Worm (Caenorhabditis elegans) whole organism, young adult: ENCODE data around the gene clec-214.

ENCODE experiments used
- B0019.2 ChIP-seq: fragments of 200-800 bp; sonication (Bioruptor generic); conservative IDR thresholded peaks from 2 replicates; pipeline ENCODE4 v1.3.6; 2022; ENCODE audit warnings: missing genetic modification reagents, missing genetic modification characterization, missing compliant biosample characterization
- F23B12.7 ChIP-seq: sonication (generic microtip); optimal IDR thresholded peaks from 2 replicates; lab custom pipeline; 2017; ENCODE audit warnings: missing genetic modification characterization, mild to moderate bottlenecking, missing compliant biosample characterization, antibody characterized with exemption, moderate library complexity; ENCODE audit not compliant: insufficient read depth
- F49E8.2 ChIP-seq: sonication (generic microtip); optimal IDR thresholded peaks from 3 replicates; lab custom pipeline; 2017; ENCODE audit warnings: missing genetic modification characterization, mild to moderate bottlenecking, missing compliant biosample characterization, antibody characterized with exemption, moderate library complexity; ENCODE audit not compliant: insufficient read depth
- F55B11.4 ChIP-seq: sonication (generic microtip); optimal IDR thresholded peaks from 2 replicates; lab custom pipeline; 2016; ENCODE audit warnings: missing compliant biosample characterization, missing genetic modification characterization, borderline replicate concordance; ENCODE audit not compliant: insufficient read depth
- F57C9.4 ChIP-seq: sonication (generic microtip); optimal IDR thresholded peaks from 2 replicates; lab custom pipeline; 2017; ENCODE audit warnings: mild to moderate bottlenecking, missing genetic modification characterization, missing compliant biosample characterization
- K12H6.12 ChIP-seq: fragments of 200-800 bp; sonication (Bioruptor generic); optimal IDR thresholded peaks from 2 replicates; lab custom pipeline; 2018; ENCODE audit warnings: mild to moderate bottlenecking, missing genetic modification characterization, missing compliant biosample characterization
- Y95B8A.8 ChIP-seq: fragments of 200-800 bp; sonication (Bioruptor generic); IDR thresholded peaks from 2 replicates; pipeline ENCODE4 v1.3.6; 2022; ENCODE audit warnings: missing genetic modification reagents, missing genetic modification characterization, missing compliant biosample characterization
- akir-1 ChIP-seq: fragments of 200-800 bp; sonication (Bioruptor generic); optimal IDR thresholded peaks from 2 replicates; lab custom pipeline; 2018; ENCODE audit warnings: mild to moderate bottlenecking, missing genetic modification characterization, moderate library complexity, missing compliant biosample characterization
- aptf-2 ChIP-seq: fragments of 200-800 bp; sonication (Bioruptor generic); conservative IDR thresholded peaks from 2 replicates; pipeline ENCODE4 v1.3.6; 2022; ENCODE audit warnings: missing genetic modification reagents, missing genetic modification characterization, missing compliant biosample characterization
- aptf-3 ChIP-seq: fragments of 200-800 bp; sonication (Bioruptor generic); IDR thresholded peaks from 2 replicates; pipeline ENCODE4 v1.3.6; 2022; ENCODE audit warnings: missing genetic modification characterization, missing compliant biosample characterization
- atf-7 ChIP-seq: sonication (generic microtip); optimal IDR thresholded peaks from 2 replicates; lab custom pipeline; 2017; ENCODE audit warnings: mild to moderate bottlenecking, missing genetic modification characterization, missing compliant biosample characterization
- attf-6 ChIP-seq: fragments of 200-800 bp; sonication (Bioruptor generic); IDR thresholded peaks from 2 replicates; pipeline ENCODE4 v1.3.6; 2022; ENCODE audit warnings: missing genetic modification reagents, missing genetic modification characterization, missing compliant biosample characterization
- cebp-1 ChIP-seq, 2 experiments: fragments of 200-800 bp in 1 of 2; sonication (Bioruptor generic) in 1 of 2; sonication (generic microtip) in 1 of 2; IDR thresholded peaks in 1 of 2; optimal IDR thresholded peaks in 1 of 2; 2 replicates each; pipeline versions ENCODE4 v1.3.6 to Lab custom; 2017 to 2022; ENCODE audit warnings: missing compliant biosample characterization in 2 of 2, missing genetic modification characterization in 2 of 2, mild to moderate bottlenecking in 1 of 2, missing genetic modification reagents in 1 of 2, moderate library complexity in 1 of 2
- ceh-27 ChIP-seq: fragments of 200-800 bp; sonication (Bioruptor generic); optimal IDR thresholded peaks from 2 replicates; lab custom pipeline; 2018; ENCODE audit warnings: mild to moderate bottlenecking, missing genetic modification characterization, moderate library complexity, missing compliant biosample characterization
- ceh-40 ChIP-seq: fragments of 200-800 bp; sonication (Bioruptor generic); IDR thresholded peaks from 2 replicates; pipeline ENCODE4 v1.3.6; 2022; ENCODE audit warnings: missing genetic modification characterization, missing compliant biosample characterization
- ceh-79 ChIP-seq: sonication (generic microtip); optimal IDR thresholded peaks from 2 replicates; lab custom pipeline; 2017; ENCODE audit warnings: mild to moderate bottlenecking, missing genetic modification characterization, missing compliant biosample characterization
- chd-7 ChIP-seq: sonication (generic microtip); optimal IDR thresholded peaks from 2 replicates; lab custom pipeline; 2016; ENCODE audit warnings: mild to moderate bottlenecking, missing genetic modification characterization, moderate library complexity, missing compliant biosample characterization
- die-1 ChIP-seq: sonication (generic microtip); optimal IDR thresholded peaks from 2 replicates; lab custom pipeline; 2016; ENCODE audit warnings: missing genotype, mild to moderate bottlenecking, missing genetic modification characterization, missing compliant biosample characterization
- gei-17 ChIP-seq: fragments of 200-800 bp; sonication (Bioruptor generic); optimal IDR thresholded peaks from 2 replicates; lab custom pipeline; 2018; ENCODE audit warnings: mild to moderate bottlenecking, missing genetic modification characterization, missing compliant biosample characterization
- hlh-26 ChIP-seq: fragments of 200-800 bp; sonication (Bioruptor generic); conservative IDR thresholded peaks from 2 replicates; pipeline ENCODE4 v1.3.6; 2022; ENCODE audit warnings: missing genetic modification reagents, missing genetic modification characterization, missing compliant biosample characterization
- hmg-20 ChIP-seq: fragments of 200-800 bp; sonication (Bioruptor generic); IDR thresholded peaks from 2 replicates; pipeline ENCODE4 v1.3.6; 2022; ENCODE audit warnings: missing genetic modification reagents, missing genetic modification characterization, missing compliant biosample characterization
- hsf-1 ChIP-seq: fragments of 200-800 bp; sonication (Bioruptor generic); IDR thresholded peaks from 2 replicates; pipeline ENCODE4 v1.3.6; 2022; ENCODE audit warnings: missing genetic modification reagents, missing genetic modification characterization, missing compliant biosample characterization
- lin-26 ChIP-seq: fragments of 200-800 bp; sonication (Bioruptor generic); IDR thresholded peaks from 2 replicates; pipeline ENCODE4 v1.3.6; 2022; ENCODE audit warnings: missing genetic modification reagents, missing genetic modification characterization, missing compliant biosample characterization
- lin-40 ChIP-seq: sonication (generic microtip); optimal IDR thresholded peaks from 2 replicates; lab custom pipeline; 2016; ENCODE audit warnings: missing genetic modification characterization, mild to moderate bottlenecking, missing compliant biosample characterization, missing genotype, missing genetic modification reagents
- mel-28 ChIP-seq: sonication (generic microtip); optimal IDR thresholded peaks from 2 replicates; lab custom pipeline; 2016; ENCODE audit warnings: borderline replicate concordance, mild to moderate bottlenecking, missing genetic modification characterization, missing compliant biosample characterization
- nfya-1 ChIP-seq: sonication (generic microtip); optimal IDR thresholded peaks from 2 replicates; lab custom pipeline; 2017; ENCODE audit warnings: antibody characterized with exemption, missing compliant biosample characterization, missing genetic modification characterization, borderline replicate concordance; ENCODE audit not compliant: insufficient read depth
- nhr-27 ChIP-seq: fragments of 200-800 bp; sonication (Bioruptor generic); optimal IDR thresholded peaks from 2 replicates; lab custom pipeline; 2018; ENCODE audit warnings: mild to moderate bottlenecking, missing genetic modification characterization, moderate library complexity, missing compliant biosample characterization
- snpc-1.1 ChIP-seq: sonication (generic microtip); optimal IDR thresholded peaks from 2 replicates; lab custom pipeline; 2017; ENCODE audit warnings: missing genetic modification characterization, mild to moderate bottlenecking, missing compliant biosample characterization, antibody characterized with exemption, moderate library complexity, missing genotype, missing genetic modification reagents; ENCODE audit not compliant: insufficient read depth
- snpc-3.4 ChIP-seq: sonication (generic microtip); optimal IDR thresholded peaks from 2 replicates; lab custom pipeline; 2017; ENCODE audit warnings: missing genetic modification characterization, mild to moderate bottlenecking, missing compliant biosample characterization, antibody characterized with exemption, moderate library complexity, missing genotype, missing genetic modification reagents
- tbp1 ChIP-seq: fragments of 200-800 bp; sonication (Bioruptor generic); optimal IDR thresholded peaks from 2 replicates; lab custom pipeline; 2018; ENCODE audit warnings: mild to moderate bottlenecking, missing genetic modification characterization, missing compliant biosample characterization
- tlf-1 ChIP-seq: fragments of 200-800 bp; sonication (Bioruptor generic); optimal IDR thresholded peaks from 2 replicates; lab custom pipeline; 2018; ENCODE audit warnings: mild to moderate bottlenecking, missing genetic modification characterization, missing compliant biosample characterization
- unc-62 ChIP-seq: fragments of 150-350 bp; optimal IDR thresholded peaks from 2 replicates; lab custom pipeline; 2014; ENCODE audit warnings: missing biosample characterization, missing genetic modification reagents, missing genetic modification characterization
- ztf-18 ChIP-seq: sonication (generic microtip); optimal IDR thresholded peaks from 2 replicates; lab custom pipeline; 2016; ENCODE audit warnings: missing genotype, mild to moderate bottlenecking, missing genetic modification characterization, missing compliant biosample characterization
- ztf-28 ChIP-seq: fragments of 200-800 bp; sonication (Bioruptor generic); IDR thresholded peaks from 2 replicates; pipeline ENCODE4 v1.3.6; 2022; ENCODE audit warnings: missing genetic modification reagents, missing genetic modification characterization, missing compliant biosample characterization

Gene clec-214

DNA sequence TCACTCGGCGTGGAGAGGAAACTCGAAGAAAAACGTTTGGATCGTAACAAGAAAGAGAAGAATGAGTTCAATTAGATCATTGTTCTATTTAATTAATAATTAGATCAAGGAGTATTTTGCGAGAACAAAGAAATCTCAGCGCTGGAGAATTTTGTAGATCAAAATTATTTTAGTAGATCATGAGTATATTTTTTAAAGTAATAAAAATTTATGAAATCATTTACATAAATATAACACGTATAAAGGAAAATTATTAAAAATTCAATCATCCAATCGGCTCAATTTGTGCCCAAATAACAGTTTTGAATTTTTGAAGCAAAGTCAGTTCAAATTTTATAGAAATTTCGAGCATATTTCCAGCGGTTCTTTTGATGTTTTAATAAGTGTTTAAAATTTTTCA lies 14.0 kb downstream of the clec-214 start, which contains the start of gene C50E3.13:
C50E3.13 (minus strand) TSS at position 101 of the 400 bp plus-strand sequence.
- TF ChIP-seq ceh-40 (GFP tag; lab: Robert Waterston, UW) = no peak
- no peak for TF ChIP-seq die-1 (tag; lab: Kevin White, UChicago)
- no peak for TF ChIP-seq lin-26
- no peak for TF ChIP-seq gei-17
- TF ChIP-seq aptf-3 (GFP tag; lab: Robert Waterston, UW) = no peak
- no peak for TF ChIP-seq F57C9.4 (tag; lab: Kevin White, UChicago)
- no peak for TF ChIP-seq nfya-1
- TF ChIP-seq hlh-26 (GFP tag; lab: Robert Waterston, UW) = no peak
- no peak for TF ChIP-seq tbp1 (GFP tag; lab: Kevin White, UChicago)
- TF ChIP-seq ceh-27 (GFP tag; lab: Kevin White, UChicago) = no peak
- no peak for TF ChIP-seq attf-6 (GFP tag; lab: Robert Waterston, UW)
- TF ChIP-seq chd-7 (tag; lab: Kevin White, UChicago) = no peak
- TF ChIP-seq B0019.2 (GFP tag; lab: Robert Waterston, UW) = no peak
- TF ChIP-seq F55B11.4 (tag; lab: Kevin White, UChicago) = no peak
- no peak for TF ChIP-seq mel-28 (tag; lab: Kevin White, UChicago)

DNA sequence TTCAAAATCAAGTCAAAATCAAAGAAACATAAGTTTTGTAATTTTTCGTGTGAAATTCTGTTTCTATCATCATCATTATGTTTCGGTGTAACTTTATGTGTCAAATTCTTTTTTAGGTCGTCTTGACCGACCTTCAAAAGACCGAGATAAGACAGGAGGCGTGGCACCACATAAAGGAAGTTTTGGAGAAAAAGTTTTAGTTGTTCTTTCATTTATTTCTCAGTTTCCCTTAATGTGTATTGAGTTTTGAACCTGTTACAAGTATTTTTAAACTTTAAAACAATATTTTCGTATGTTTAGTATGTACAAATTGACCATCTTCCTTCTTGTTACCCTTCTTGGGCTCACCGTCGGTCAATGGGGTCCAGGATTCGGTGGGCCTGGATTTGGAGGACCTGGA lies 14.5 kb downstream of the clec-214 start, which contains the start of gene grsp-4:
grsp-4 (plus strand) TSS at position 301 of the 400 bp plus-strand sequence.
- no peak for TF ChIP-seq hmg-20 (GFP tag; lab: Robert Waterston, UW)
- no peak for TF ChIP-seq akir-1 (GFP tag; lab: Kevin White, UChicago)
- no peak for TF ChIP-seq snpc-1.1 (tag; lab: Kevin White, UChicago)
- TF ChIP-seq nhr-27 = no peak
- no peak for TF ChIP-seq F55B11.4 (tag; lab: Kevin White, UChicago)
- TF ChIP-seq cebp-1 (GFP tag; IDR thresholded peaks at IDR 0.05; lab: Robert Waterston, UW) = no peak
- no peak for TF ChIP-seq cebp-1 (tag; optimal IDR thresholded peaks at IDR 0.05; lab: Kevin White, UChicago)
- TF ChIP-seq ztf-28 (GFP tag; lab: Robert Waterston, UW) = no peak

DNA sequence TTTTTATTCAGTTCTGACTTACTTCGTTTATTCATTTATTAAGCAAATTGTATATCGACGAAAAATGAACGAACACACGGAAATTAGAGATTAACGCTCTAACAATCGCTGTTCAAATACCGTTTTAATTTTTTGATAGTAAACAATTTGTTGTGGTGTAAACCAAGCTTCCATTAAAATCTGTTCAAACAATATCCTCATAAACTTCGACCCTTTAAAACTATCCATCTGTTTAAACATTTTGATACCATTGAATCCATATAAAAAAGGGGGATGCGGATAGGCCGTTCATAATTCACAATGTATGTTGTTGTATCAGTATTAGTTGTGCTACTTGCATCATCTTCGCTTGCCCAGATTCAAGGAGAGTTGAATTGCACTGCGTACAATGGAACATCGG lies 16.4 kb downstream of the clec-214 start, which contains the start of gene F07C4.6:
F07C4.6 (plus strand) TSS at position 301 of the 400 bp plus-strand sequence.
- TF ChIP-seq nhr-27 (no peak), snpc-3.4 (tag; lab: Kevin White, UChicago) (no peak), ceh-40 (GFP tag; lab: Robert Waterston, UW) (no peak), hsf-1 (no peak), aptf-2 (GFP tag; lab: Robert Waterston, UW) (no peak), K12H6.12 (tag; lab: Kevin White, UChicago) (no peak), Y95B8A.8 (no peak), snpc-1.1 (tag; lab: Kevin White, UChicago) (no peak), ztf-18 (no peak), B0019.2 (GFP tag; lab: Robert Waterston, UW) (no peak), unc-62 (no peak), gei-17 (no peak), lin-40 (tag; lab: Kevin White, UChicago) (no peak), atf-7 (tag; lab: Kevin White, UChicago) (no peak), hlh-26 (GFP tag; lab: Robert Waterston, UW) (no peak), tlf-1 (GFP tag; lab: Kevin White, UChicago) (no peak), F23B12.7 (tag; lab: Kevin White, UChicago) (no peak), F49E8.2 (no peak), ceh-79 (no peak)
